Fruit fly (Drosophila melanogaster): Measurements from ENCODE around the gene CG46387.

Gene CG46387

DNA sequence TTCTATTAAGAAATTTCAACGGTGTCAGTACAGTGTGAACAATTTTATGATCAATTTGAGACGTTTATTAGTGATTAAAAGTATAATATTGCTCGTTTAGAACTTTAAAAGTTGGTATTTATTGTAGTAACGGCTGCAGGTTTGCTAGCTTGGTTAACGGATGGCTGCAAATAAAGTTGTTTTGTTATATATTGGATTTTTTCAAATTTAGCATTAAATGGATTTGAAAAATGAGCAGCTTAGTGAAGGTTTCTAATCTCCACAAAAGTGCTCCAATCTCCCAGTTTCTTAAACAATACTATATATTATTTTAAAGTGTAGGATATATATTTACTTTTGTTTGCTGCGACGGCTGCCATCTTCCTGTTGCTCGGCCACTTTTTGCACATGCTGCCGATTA is 26.4 kb upstream of the CG46387 start (continued):
- no peak for TF ChIP-seq fkh (GFP tag; optimal IDR thresholded peaks at IDR 0.05)
- no peak for TF ChIP-seq Gug (GFP tag; IDR thresholded peaks at IDR 0.05)
- no peak for TF ChIP-seq CG31627 (GFP tag; optimal IDR thresholded peaks at IDR 0.05)
- peak; percentile 51 for TF ChIP-seq net (GFP tag; optimal IDR thresholded peaks at IDR 0.05)
- TF ChIP-seq topi (GFP tag; optimal IDR thresholded peaks at IDR 0.05): no peak
- no peak for TF ChIP-seq CG7368 (GFP tag; optimal IDR thresholded peaks at IDR 0.05)
- no peak for TF ChIP-seq CG9139 (GFP tag; optimal IDR thresholded peaks at IDR 0.05)
- no peak for TF ChIP-seq Hr38 (GFP tag; optimal IDR thresholded peaks at IDR 0.05)
- peak; percentile 82 for TF ChIP-seq Eip78C (GFP tag)
- TF ChIP-seq OdsH (GFP tag; optimal IDR thresholded peaks at IDR 0.05): no peak
- no peak for TF ChIP-seq CG1621 (tag; optimal IDR thresholded peaks at IDR 0.05)
- TF ChIP-seq salr (GFP tag; optimal IDR thresholded peaks at IDR 0.05): peak in 1 of 2 experiments; percentile 33
- TF ChIP-seq Ets96B (tag; optimal IDR thresholded peaks at IDR 0.05): peak; percentile 25
- no peak for TF ChIP-seq svp (GFP tag)
- no peak for TF ChIP-seq dac (GFP tag; optimal IDR thresholded peaks at IDR 0.05)
- TF ChIP-seq CG34406 (GFP tag; optimal IDR thresholded peaks at IDR 0.05): peak; percentile 39
- TF ChIP-seq Blimp-1 (GFP tag; optimal IDR thresholded peaks at IDR 0.05): no peak
- TF ChIP-seq Sox102F (GFP tag; optimal IDR thresholded peaks at IDR 0.05): no peak
- TF ChIP-seq Sox15 (GFP tag; optimal IDR thresholded peaks at IDR 0.05): no peak
- peak; percentile 26 for TF ChIP-seq Lpt (GFP tag; optimal IDR thresholded peaks at IDR 0.05)
- TF ChIP-seq CG3919 (GFP tag; optimal IDR thresholded peaks at IDR 0.05): peak; percentile 60
- TF ChIP-seq CG3032 (tag; optimal IDR thresholded peaks at IDR 0.05): peak; percentile 18

DNA sequence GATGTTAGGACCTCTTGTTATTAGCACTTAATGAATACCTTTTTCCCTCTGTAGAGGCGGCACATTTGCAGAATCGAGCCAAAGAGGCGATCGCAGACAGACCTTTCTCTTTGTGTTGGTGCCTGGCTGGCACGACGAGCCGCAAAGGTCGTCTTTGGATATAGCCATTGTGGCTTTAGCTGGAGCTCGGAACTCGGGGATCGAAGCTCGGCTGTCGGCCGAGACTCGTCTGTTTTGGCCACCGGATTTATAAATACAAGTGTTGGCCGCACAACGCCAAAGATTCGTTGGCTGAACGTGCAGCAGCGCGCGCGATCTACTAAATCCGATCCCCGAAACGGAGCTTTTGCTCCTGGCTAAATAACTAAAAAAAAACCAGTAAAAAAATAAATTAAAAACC is 19.7 kb upstream of the CG46387 start, which contains the start of gene CG34382:
TSS of gene CG34382 (plus strand) at position 301 of the 400 bp plus-strand sequence.
- TF ChIP-seq CG6808 (GFP tag; optimal IDR thresholded peaks at IDR 0.05) (no peak), acj6 (GFP tag; optimal IDR thresholded peaks at IDR 0.05) (no peak), pdm3 (GFP tag; optimal IDR thresholded peaks at IDR 0.05) (no peak), CG1621 (tag; optimal IDR thresholded peaks at IDR 0.05) (no peak), CG6792 (GFP tag; optimal IDR thresholded peaks at IDR 0.05) (no peak), Lpt (GFP tag; optimal IDR thresholded peaks at IDR 0.05) (no peak), Ets96B (tag; optimal IDR thresholded peaks at IDR 0.05) (no peak), fd85E (GFP tag; optimal IDR thresholded peaks at IDR 0.05) (no peak), Sox14 (GFP tag; optimal IDR thresholded peaks at IDR 0.05) (no peak), CG3032 (tag; optimal IDR thresholded peaks at IDR 0.05) (no peak), CG34406 (GFP tag; optimal IDR thresholded peaks at IDR 0.05) (no peak), Hr38 (GFP tag; optimal IDR thresholded peaks at IDR 0.05) (no peak), ss (GFP tag; optimal IDR thresholded peaks at IDR 0.05) (no peak), cyc (GFP tag; optimal IDR thresholded peaks at IDR 0.05) (no peak), CG31627 (GFP tag; optimal IDR thresholded peaks at IDR 0.05) (no peak), Ets21C (GFP tag; optimal IDR thresholded peaks at IDR 0.05) (no peak), CG8319 (GFP tag; optimal IDR thresholded peaks at IDR 0.05) (no peak), Eip93F (GFP tag; optimal IDR thresholded peaks at IDR 0.05) (no peak)

DNA sequence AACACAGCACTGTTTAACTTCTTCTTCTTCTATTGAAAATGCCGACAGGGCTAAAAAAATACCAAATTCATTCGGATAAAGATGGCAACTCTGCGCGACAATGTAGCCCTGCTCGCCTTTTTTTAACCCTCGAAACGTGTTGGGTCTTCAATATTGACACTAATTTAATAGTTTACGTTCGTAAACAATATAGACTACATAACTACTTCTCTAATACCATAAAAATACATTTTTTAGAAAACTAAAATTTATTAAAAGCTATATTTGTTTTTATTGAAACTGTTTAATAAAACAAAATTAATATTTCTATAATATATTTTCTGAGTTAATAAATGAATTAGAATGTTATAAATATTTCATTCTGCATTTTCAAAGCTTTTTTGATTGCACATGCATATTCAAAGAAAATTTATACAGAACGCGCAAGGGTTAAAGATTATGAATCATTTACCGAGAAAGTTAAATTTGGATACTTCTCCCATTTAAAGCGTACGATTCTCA is 9.7 kb upstream of the CG46387 start, which contains the start of the genes Taf2 and CalpB:
TSS of gene Taf2 (minus strand) at position 54 of the 501 bp plus-strand sequence.
TSS of gene CalpB (plus strand) at position 133 of the 501 bp plus-strand sequence.
- TF ChIP-seq CG32006 (GFP tag; optimal IDR thresholded peaks at IDR 0.05) (peak; percentile 86), Sox15 (GFP tag; optimal IDR thresholded peaks at IDR 0.05) (peak; percentile 60), net (GFP tag; optimal IDR thresholded peaks at IDR 0.05) (peak; percentile 72), CG6163 (GFP tag; IDR thresholded peaks at IDR 0.05) (peak; percentile 74; the same call in 2 of the 3 replicates), ss (GFP tag; optimal IDR thresholded peaks at IDR 0.05) (peak; percentile 71 to 83), CG11762 (GFP tag; optimal IDR thresholded peaks at IDR 0.05; ENCODE audit: insufficient read depth) (peak; percentile 80), CG1621 (tag; optimal IDR thresholded peaks at IDR 0.05) (peak; percentile 32), CG7368 (GFP tag; optimal IDR thresholded peaks at IDR 0.05) (peak; percentile 78), Ets21C (GFP tag; optimal IDR thresholded peaks at IDR 0.05) (no peak), CG9139 (GFP tag; optimal IDR thresholded peaks at IDR 0.05) (no peak), CG3919 (GFP tag; optimal IDR thresholded peaks at IDR 0.05) (peak; percentile 85), CG8632 (GFP tag; optimal IDR thresholded peaks at IDR 0.05) (peak; percentile 81), Gug (GFP tag; IDR thresholded peaks at IDR 0.05) (peak; percentile 86), Hr4 (GFP tag; optimal IDR thresholded peaks at IDR 0.05) (no peak), fd85E (GFP tag; optimal IDR thresholded peaks at IDR 0.05) (no peak), CG11902 (GFP tag; optimal IDR thresholded peaks at IDR 0.05) (peak; percentile 65), CG6854 (GFP tag; optimal IDR thresholded peaks at IDR 0.05) (peak; percentile 28), Ets96B (tag; optimal IDR thresholded peaks at IDR 0.05) (peak; percentile 94), dsx (GFP tag; optimal IDR thresholded peaks at IDR 0.05; ENCODE audit: poor library complexity, severe bottlenecking) (peak; percentile 89), Hr39 (GFP tag; optimal IDR thresholded peaks at IDR 0.05) (peak; percentile 62), CG8319 (GFP tag; optimal IDR thresholded peaks at IDR 0.05) (peak; percentile 57), topi (GFP tag; optimal IDR thresholded peaks at IDR 0.05) (peak; percentile 59), OdsH (GFP tag; optimal IDR thresholded peaks at IDR 0.05) (peak; percentile 82), achi (GFP tag; optimal IDR thresholded peaks at IDR 0.05) (peak; percentile 83), CG8119 (GFP tag; IDR thresholded peaks at IDR 0.05) (peak; percentile 88), lz (GFP tag; optimal IDR thresholded peaks at IDR 0.05) (peak; percentile 73), CG4318 (GFP tag; optimal IDR thresholded peaks at IDR 0.05) (peak; percentile 76), cyc (GFP tag; optimal IDR thresholded peaks at IDR 0.05) (peak; percentile 80)

Data from whole organism, prepupa.